Fruit fly (Drosophila melanogaster): ENCODE measurements around the gene Blos3.
A peak's percentile ranks its signal among the peaks of the same experiment; 100 is the strongest.

The Blos3 gene

dm6 chr3L:18848436-18848835 is 21.6 kb upstream of the Blos3 start (continued):
- peak; percentile 5 for TF ChIP-seq CG10431 (GFP tag; optimal IDR thresholded peaks at IDR 0.05)
- TF ChIP-seq inv (GFP tag; IDR thresholded peaks at IDR 0.05; ENCODE audit: partially characterized antibody), result no peak; the same call in 1 of the 2 replicates
- peak; percentile 12 for TF ChIP-seq CG30020 (tag; optimal IDR thresholded peaks at IDR 0.05)
- TF ChIP-seq sqz (GFP tag; optimal IDR thresholded peaks at IDR 0.05), result peak; percentile 61
- TF ChIP-seq usp (GFP tag; optimal IDR thresholded peaks at IDR 0.05), result no peak
- no peak for TF ChIP-seq dati (GFP tag; IDR thresholded peaks at IDR 0.05)
- peak; percentile 42 for TF ChIP-seq jumu (GFP tag; optimal IDR thresholded peaks at IDR 0.05)
- peak; percentile 35 for TF ChIP-seq CG2202 (tag; optimal IDR thresholded peaks at IDR 0.05)
- peak; percentile 33 for TF ChIP-seq tio (GFP tag; optimal IDR thresholded peaks at IDR 0.05)
- TF ChIP-seq ab (GFP tag; optimal IDR thresholded peaks at IDR 0.05), result no peak
- peak; percentile 21 for TF ChIP-seq gcm2 (GFP tag; optimal IDR thresholded peaks at IDR 0.05)
- TF ChIP-seq Gsc (GFP tag; IDR thresholded peaks at IDR 0.05), result no peak
- TF ChIP-seq CG4424 (GFP tag; optimal IDR thresholded peaks at IDR 0.05), result peak; percentile 70
- no peak for TF ChIP-seq CG14667 (GFP tag; IDR thresholded peaks at IDR 0.05)
- no peak for TF ChIP-seq Neu2 (GFP tag; optimal IDR thresholded peaks at IDR 0.05; ENCODE audit: borderline replicate concordance)
- peak; percentile 65 for TF ChIP-seq HmgD (GFP tag; optimal IDR thresholded peaks at IDR 0.05)
- TF ChIP-seq CG11456 (GFP tag; IDR thresholded peaks at IDR 0.05), result no peak
- TF ChIP-seq pho (GFP tag; optimal IDR thresholded peaks at IDR 0.05), result peak; percentile 60
- TF ChIP-seq caup (GFP tag; optimal IDR thresholded peaks at IDR 0.05; ENCODE audit: severe bottlenecking), result peak; percentile 69
- TF ChIP-seq CG6689 (GFP tag; IDR thresholded peaks at IDR 0.05), result no peak
- peak; percentile 5 for TF ChIP-seq gsb-n (tag; optimal IDR thresholded peaks at IDR 0.05)
- peak; percentile 12 for TF ChIP-seq MESR4 (GFP tag; optimal IDR thresholded peaks at IDR 0.05)
- TF ChIP-seq CG8290 (GFP tag; optimal IDR thresholded peaks at IDR 0.05), result peak; percentile 78
- TF ChIP-seq CG8290 (tag; optimal IDR thresholded peaks at IDR 0.05), result peak; percentile 20 to 71
- TF ChIP-seq CG11723 (GFP tag; optimal IDR thresholded peaks at IDR 0.05), result peak; percentile 34
- no peak for TF ChIP-seq fru (optimal IDR thresholded peaks at IDR 0.05)
- peak; percentile 99 for TF ChIP-seq CG14965 (GFP tag; optimal IDR thresholded peaks at IDR 0.05; ENCODE audit: borderline replicate concordance)
- TF ChIP-seq Mrtf (GFP tag; IDR thresholded peaks at IDR 0.05), result no peak
- TF ChIP-seq NK7.1 (GFP tag; optimal IDR thresholded peaks at IDR 0.05), result peak; percentile 52
- peak; percentile 5 for TF ChIP-seq cato (GFP tag; optimal IDR thresholded peaks at IDR 0.05; ENCODE audit: borderline replicate concordance)
- TF ChIP-seq Atf3 (GFP tag; optimal IDR thresholded peaks at IDR 0.05), result no peak
- no peak for TF ChIP-seq dimm (GFP tag; IDR thresholded peaks at IDR 0.05)
- peak; percentile 21 for TF ChIP-seq sima (GFP tag; optimal IDR thresholded peaks at IDR 0.05)
- TF ChIP-seq hkb (optimal IDR thresholded peaks at IDR 0.05), result peak; percentile 24
- TF ChIP-seq hkb (GFP tag; IDR thresholded peaks at IDR 0.05), result peak; percentile 51; the same call in 1 of the 2 replicates
- TF ChIP-seq oc (tag; optimal IDR thresholded peaks at IDR 0.05), result peak; percentile 30
- TF ChIP-seq D19A (tag; optimal IDR thresholded peaks at IDR 0.05), result peak; percentile 59
- TF ChIP-seq psq (GFP tag; optimal IDR thresholded peaks at IDR 0.05), result peak; percentile 16
- peak; percentile 45 for TF ChIP-seq CG12942 (GFP tag; optimal IDR thresholded peaks at IDR 0.05)
- TF ChIP-seq CG4854 (GFP tag; optimal IDR thresholded peaks at IDR 0.05), result peak; percentile 69
- TF ChIP-seq Fer1 (GFP tag; optimal IDR thresholded peaks at IDR 0.05), result peak; percentile 88
- TF ChIP-seq Usf (GFP tag; optimal IDR thresholded peaks at IDR 0.05), result no peak
- peak; percentile 74 for TF ChIP-seq bcd (GFP tag; optimal IDR thresholded peaks at IDR 0.05)
- peak; percentile 15 for TF ChIP-seq CG18011 (GFP tag; optimal IDR thresholded peaks at IDR 0.05)
- peak; percentile 22 for TF ChIP-seq ac (GFP tag; optimal IDR thresholded peaks at IDR 0.05)
- peak; percentile 7 for TF ChIP-seq CG5180 (GFP tag; optimal IDR thresholded peaks at IDR 0.05)
- no peak for TF ChIP-seq Stat92E (GFP tag; optimal IDR thresholded peaks at IDR 0.05)
- no peak for TF ChIP-seq CG14860 (GFP tag; IDR thresholded peaks at IDR 0.05; ENCODE audit: partially characterized antibody)
- peak; percentile 68 for TF ChIP-seq CG12744 (GFP tag; optimal IDR thresholded peaks at IDR 0.05)
- peak; percentile 72 for TF ChIP-seq amos (GFP tag; IDR thresholded peaks at IDR 0.05; ENCODE audit: partially characterized antibody)
- no peak for TF ChIP-seq CG18599 (GFP tag; optimal IDR thresholded peaks at IDR 0.05)
